Worm (Caenorhabditis elegans) whole organism, mixed stage, embryonic: ENCODE measurements around the gene pqm-1.

ENCODE experiments used
- lin-32 ChIP-seq: fragments of 200-800 bp; sonication (Bioruptor generic); optimal IDR thresholded peaks from 2 replicates; lab custom pipeline; 2018; ENCODE audit warnings: mild to moderate bottlenecking, missing genetic modification characterization, missing compliant biosample characterization
- lsy-2 ChIP-seq: fragments of 150-350 bp; optimal IDR thresholded peaks from 2 replicates; lab custom pipeline; 2014; ENCODE audit warnings: missing biosample characterization, missing genetic modification characterization
- nhr-28 ChIP-seq: fragments of 150-350 bp; optimal IDR thresholded peaks from 2 replicates; lab custom pipeline; 2014; ENCODE audit warnings: missing biosample characterization, missing genetic modification characterization
- snpc-4 ChIP-seq: fragments of 150-350 bp; optimal IDR thresholded peaks from 2 replicates; lab custom pipeline; 2014; ENCODE audit warnings: missing biosample characterization, missing genetic modification characterization
- unc-120 ChIP-seq: sonication (generic microtip); optimal IDR thresholded peaks from 2 replicates; lab custom pipeline; 2017; ENCODE audit warnings: missing genetic modification characterization, missing compliant biosample characterization; ENCODE audit not compliant: poor library complexity, severe bottlenecking
- ztf-11 ChIP-seq: fragments of 150-350 bp; optimal IDR thresholded peaks from 2 replicates; lab custom pipeline; 2014; ENCODE audit warnings: missing biosample characterization, missing genetic modification characterization

DNA sequence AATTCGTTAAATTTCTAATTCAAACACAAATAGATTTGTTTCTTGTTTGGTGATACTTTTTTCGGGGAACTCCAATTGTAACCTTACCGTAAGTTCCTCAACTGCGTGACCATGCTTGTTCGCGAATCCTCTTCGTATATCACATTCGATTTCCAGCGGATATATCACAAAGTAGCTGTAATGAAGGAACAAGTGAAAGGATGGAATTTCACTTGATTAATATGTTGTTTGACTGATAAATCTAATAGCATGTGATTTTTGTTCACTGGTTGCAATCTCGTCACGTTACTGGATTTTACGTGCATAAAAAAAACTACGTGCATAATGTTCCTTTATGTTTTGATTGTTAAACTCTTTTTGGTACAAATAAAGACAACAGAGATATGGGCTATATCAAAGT lies 9.3 kb upstream of the pqm-1 start:
- TF ChIP-seq lin-32 (GFP tag; lab: Kevin White, UChicago) (no peak), lsy-2 (no peak), nhr-28 (no peak), unc-120 (tag; lab: Kevin White, UChicago) (no peak), ztf-11 (tag; lab: Kevin White, UChicago) (no peak), snpc-4 (tag; lab: Kevin White, UChicago) (no peak)
